Fruit fly (Drosophila melanogaster): ENCODE results near the gene CG18265.

CG18265 gene

dm6 chr3L:17493807-17494404, 54.7 kb downstream of the CG18265 start:
- TF ChIP-seq insv (optimal IDR thresholded peaks at IDR 0.05) (no peak), ttk (optimal IDR thresholded peaks at IDR 0.05) (no peak), psq (optimal IDR thresholded peaks at IDR 0.05) (no peak), h (optimal IDR thresholded peaks at IDR 0.05) (no peak), Sin3A (optimal IDR thresholded peaks at IDR 0.05) (no peak), Myc (optimal IDR thresholded peaks at IDR 0.05) (no peak)

- TF ChIP-seq Myc (optimal IDR thresholded peaks at IDR 0.05) (no peak), h (optimal IDR thresholded peaks at IDR 0.05) (no peak), Sin3A (optimal IDR thresholded peaks at IDR 0.05) (no peak), psq (optimal IDR thresholded peaks at IDR 0.05) (no peak), insv (optimal IDR thresholded peaks at IDR 0.05) (no peak), ttk (optimal IDR thresholded peaks at IDR 0.05) (no peak)
Measured at dm6 chr3L:17494541-17494940, 55.3 kb downstream of the CG18265 start, which contains the start of gene edin. Gene edin, plus strand, starts transcription at chr3L:17494880.

- TF ChIP-seq ttk (optimal IDR thresholded peaks at IDR 0.05) (no peak), insv (optimal IDR thresholded peaks at IDR 0.05) (no peak), h (optimal IDR thresholded peaks at IDR 0.05) (no peak), Sin3A (optimal IDR thresholded peaks at IDR 0.05) (no peak), Myc (optimal IDR thresholded peaks at IDR 0.05) (no peak), psq (optimal IDR thresholded peaks at IDR 0.05) (no peak)
Measured at dm6 chr3L:17495266-17495961, 56.2 kb downstream of the CG18265 start.

- TF ChIP-seq insv (optimal IDR thresholded peaks at IDR 0.05): no peak
- TF ChIP-seq h (optimal IDR thresholded peaks at IDR 0.05): no peak
- TF ChIP-seq Sin3A (optimal IDR thresholded peaks at IDR 0.05): no peak
- TF ChIP-seq psq (optimal IDR thresholded peaks at IDR 0.05): no peak
- no peak for TF ChIP-seq ttk (optimal IDR thresholded peaks at IDR 0.05)
Measured at dm6 chr3L:17496012-17496411, 56.8 kb downstream of the CG18265 start.

- TF ChIP-seq Sin3A (optimal IDR thresholded peaks at IDR 0.05) (no peak), h (optimal IDR thresholded peaks at IDR 0.05) (no peak), insv (optimal IDR thresholded peaks at IDR 0.05) (no peak), Myc (optimal IDR thresholded peaks at IDR 0.05) (no peak)
Measured at dm6 chr3L:17496871-17497492, 57.8 kb downstream of the CG18265 start.

- TF ChIP-seq Sin3A (optimal IDR thresholded peaks at IDR 0.05) (no peak), ttk (optimal IDR thresholded peaks at IDR 0.05) (no peak), insv (optimal IDR thresholded peaks at IDR 0.05) (no peak), psq (optimal IDR thresholded peaks at IDR 0.05) (no peak), h (optimal IDR thresholded peaks at IDR 0.05) (no peak), Myc (optimal IDR thresholded peaks at IDR 0.05) (no peak)
Measured at dm6 chr3L:17497969-17498368, 58.8 kb downstream of the CG18265 start.

- TF ChIP-seq insv (optimal IDR thresholded peaks at IDR 0.05): no peak
Measured at dm6 chr3L:17498952-17499710, 59.9 kb downstream of the CG18265 start.

- TF ChIP-seq psq (optimal IDR thresholded peaks at IDR 0.05): no peak
- no peak for TF ChIP-seq Sin3A (optimal IDR thresholded peaks at IDR 0.05)
- TF ChIP-seq insv (optimal IDR thresholded peaks at IDR 0.05): no peak
- no peak for TF ChIP-seq h (optimal IDR thresholded peaks at IDR 0.05)
- no peak for TF ChIP-seq ttk (optimal IDR thresholded peaks at IDR 0.05)
- TF ChIP-seq Myc (optimal IDR thresholded peaks at IDR 0.05): no peak
Measured at dm6 chr3L:17500315-17500985, 61.2 kb downstream of the CG18265 start.

- TF ChIP-seq psq (optimal IDR thresholded peaks at IDR 0.05): no peak
- no peak for TF ChIP-seq Sin3A (optimal IDR thresholded peaks at IDR 0.05)
- no peak for TF ChIP-seq insv (optimal IDR thresholded peaks at IDR 0.05)
- no peak for TF ChIP-seq ttk (optimal IDR thresholded peaks at IDR 0.05)
- no peak for TF ChIP-seq Myc (optimal IDR thresholded peaks at IDR 0.05)
- no peak for TF ChIP-seq h (optimal IDR thresholded peaks at IDR 0.05)
Measured at dm6 chr3L:17502235-17502634, 63.0 kb downstream of the CG18265 start.

- TF ChIP-seq insv (optimal IDR thresholded peaks at IDR 0.05) (no peak), psq (optimal IDR thresholded peaks at IDR 0.05) (no peak), Myc (optimal IDR thresholded peaks at IDR 0.05) (no peak), Sin3A (optimal IDR thresholded peaks at IDR 0.05) (no peak), h (optimal IDR thresholded peaks at IDR 0.05) (no peak), ttk (optimal IDR thresholded peaks at IDR 0.05) (no peak)
Measured at dm6 chr3L:17504538-17504937, 65.3 kb downstream of the CG18265 start.

dm6 chr3L:17506005-17506760, 67.0 kb downstream of the CG18265 start:
- TF ChIP-seq Sin3A (optimal IDR thresholded peaks at IDR 0.05) (no peak), insv (optimal IDR thresholded peaks at IDR 0.05) (no peak), psq (optimal IDR thresholded peaks at IDR 0.05) (no peak), ttk (optimal IDR thresholded peaks at IDR 0.05) (no peak), h (optimal IDR thresholded peaks at IDR 0.05) (no peak), Myc (optimal IDR thresholded peaks at IDR 0.05) (no peak)
